Fruit fly (Drosophila melanogaster) S2 (cell line): ENCODE data around the gene Rpn10.

Experiments
- CG8478 ChIP-seq: fragments of >200 bp; optimal IDR thresholded peaks from 2 replicates; lab custom pipeline; 2018
- CTCF ChIP-seq, 2 experiments: fragments of >200 bp; optimal IDR thresholded peaks; 2 replicates each; lab custom pipeline; 2018

DNA sequence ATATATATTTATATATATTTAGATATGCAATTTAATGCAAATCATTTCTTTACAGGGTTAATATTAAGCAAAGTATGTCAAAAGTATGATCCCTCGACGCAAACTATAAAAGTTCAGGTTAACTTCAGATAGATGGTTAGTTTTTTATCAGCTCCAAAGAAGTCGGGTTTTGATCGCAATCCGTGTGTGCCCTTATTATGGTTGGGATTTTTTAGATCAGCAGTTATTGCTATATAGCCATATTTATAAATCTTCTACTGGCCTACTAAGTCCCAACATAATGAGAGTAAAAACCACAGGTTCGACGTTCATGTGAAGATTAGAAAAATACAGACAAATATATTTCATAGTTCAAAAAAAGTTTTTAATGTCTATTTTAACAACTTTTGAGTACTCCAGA lies 37.0 kb downstream of the Rpn10 start, which contains the start of gene EMC10:
- TF ChIP-seq CTCF (optimal IDR thresholded peaks at IDR 0.05; lab: Kevin White, UChicago): no peak
- no peak for TF ChIP-seq CG8478
